Worm (Caenorhabditis elegans): ENCODE results near the gene fipr-25.

fipr-25 gene

DNA sequence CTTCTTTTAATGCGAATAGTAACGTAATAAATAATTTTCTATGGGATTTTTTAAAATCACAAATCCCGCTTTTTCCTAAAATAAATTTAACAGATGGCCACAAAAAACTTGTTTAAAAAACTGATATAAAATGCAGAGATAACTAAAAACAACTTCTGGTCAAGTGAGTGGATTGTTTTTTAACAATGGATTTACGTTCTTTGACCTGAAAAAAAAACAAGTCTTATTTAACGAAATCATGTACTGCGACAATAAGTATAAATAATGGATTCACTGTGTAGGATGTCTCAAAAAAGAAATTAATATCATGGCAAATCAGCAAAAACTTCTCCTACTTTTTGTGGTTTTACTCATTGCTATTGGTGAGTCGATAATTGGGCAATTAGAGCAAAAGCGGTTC, at the start of gene fipr-25:
TSS of gene fipr-25 (plus strand) at position 301 of the 400 bp plus-strand sequence.
- TF ChIP-seq flt-1 (GFP tag; IDR thresholded peaks at IDR 0.05) (no peak), ref-1 (GFP tag; conservative IDR thresholded peaks at IDR 0.05) (no peak), T22C8.4 (GFP tag; IDR thresholded peaks at IDR 0.05) (no peak), tab-1 (GFP tag; IDR thresholded peaks at IDR 0.05) (no peak)

DNA sequence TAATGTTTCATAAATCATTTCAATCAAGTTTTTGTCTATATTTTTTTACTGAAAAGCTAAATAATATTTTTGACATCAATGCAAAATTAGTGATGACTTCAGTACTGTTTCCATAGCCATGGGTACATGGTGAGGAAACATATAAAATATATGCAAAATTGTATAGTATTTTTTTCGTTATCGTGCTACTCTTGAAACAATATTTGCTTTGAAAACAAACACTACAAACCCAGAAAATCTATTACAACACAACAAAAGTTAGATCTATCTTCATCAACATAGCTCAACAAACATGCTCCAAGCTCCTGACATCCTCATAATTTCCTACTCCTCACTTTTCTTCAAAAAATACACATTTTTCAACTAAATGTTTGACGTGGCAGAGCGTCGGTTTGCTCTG, 48.7 kb upstream of the fipr-25 start, which contains the start of gene srp-3:
TSS of gene srp-3 (plus strand) at position 301 of the 400 bp plus-strand sequence.
- no peak for TF ChIP-seq tab-1 (GFP tag; IDR thresholded peaks at IDR 0.05)
- no peak for TF ChIP-seq ref-1 (GFP tag; conservative IDR thresholded peaks at IDR 0.05)
- no peak for TF ChIP-seq med-1 (GFP tag; optimal IDR thresholded peaks at IDR 0.05; ENCODE audit: insufficient read depth)
- no peak for TF ChIP-seq klf-2 (GFP tag; conservative IDR thresholded peaks at IDR 0.05)
- TF ChIP-seq T22C8.4 (GFP tag; IDR thresholded peaks at IDR 0.05), result no peak
- TF ChIP-seq flt-1 (GFP tag; IDR thresholded peaks at IDR 0.05), result no peak
- TF ChIP-seq ztf-29 (GFP tag; IDR thresholded peaks at IDR 0.05), result no peak
- no peak for TF ChIP-seq cog-1 (tag; optimal IDR thresholded peaks at IDR 0.05)
- TF ChIP-seq ztf-23 (GFP tag; IDR thresholded peaks at IDR 0.05), result no peak

- TF ChIP-seq ref-1 (GFP tag; conservative IDR thresholded peaks at IDR 0.05) (no peak), med-1 (GFP tag; optimal IDR thresholded peaks at IDR 0.05; ENCODE audit: insufficient read depth) (no peak), ztf-29 (GFP tag; IDR thresholded peaks at IDR 0.05) (no peak), klf-2 (GFP tag; conservative IDR thresholded peaks at IDR 0.05) (no peak), T22C8.4 (GFP tag; IDR thresholded peaks at IDR 0.05) (no peak), ztf-23 (GFP tag; IDR thresholded peaks at IDR 0.05) (no peak), tab-1 (GFP tag; IDR thresholded peaks at IDR 0.05) (no peak), cog-1 (tag; optimal IDR thresholded peaks at IDR 0.05) (no peak), flt-1 (GFP tag; IDR thresholded peaks at IDR 0.05) (no peak)
Measured at ce11 chrV:1911102-1911501, 46.1 kb upstream of the fipr-25 start, which contains the start of gene Y32G9A.3. Y32G9A.3 (plus strand) TSS chrV:1911402.

DNA sequence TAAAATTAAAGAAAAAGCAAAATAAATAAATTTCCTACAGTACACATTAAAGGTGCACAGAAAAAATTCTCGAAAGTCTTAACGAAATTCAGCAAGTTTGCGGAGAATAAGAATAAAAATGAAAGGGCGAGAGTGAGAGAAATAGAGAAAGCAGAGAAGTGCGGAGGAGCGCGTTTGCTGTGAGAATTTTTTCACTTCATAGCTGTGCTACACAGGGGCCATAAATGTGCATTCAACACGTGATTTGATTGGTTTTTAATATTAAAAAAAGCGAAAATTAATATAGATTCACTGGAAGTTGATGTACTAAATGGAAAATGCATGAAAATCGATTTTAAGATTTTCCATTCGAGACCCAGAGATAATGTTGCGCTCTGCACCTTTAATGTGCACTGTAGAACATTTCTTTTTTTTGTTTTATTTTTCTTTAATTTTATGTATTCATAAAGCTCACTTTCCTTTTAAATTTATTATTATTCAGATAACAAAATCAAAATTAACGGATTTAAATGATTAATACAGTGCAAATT, 39.1 kb upstream of the fipr-25 start, which contains the start of gene Y32G9A.2:
TSS of gene Y32G9A.2 (plus strand) at position 480 of the 530 bp plus-strand sequence.
- TF ChIP-seq tab-1 (GFP tag; IDR thresholded peaks at IDR 0.05) (no peak), klf-2 (GFP tag; conservative IDR thresholded peaks at IDR 0.05) (no peak)

- TF ChIP-seq klf-2 (GFP tag; conservative IDR thresholded peaks at IDR 0.05) (no peak), flt-1 (GFP tag; IDR thresholded peaks at IDR 0.05) (no peak), T22C8.4 (GFP tag; IDR thresholded peaks at IDR 0.05) (no peak), ztf-23 (GFP tag; IDR thresholded peaks at IDR 0.05) (no peak), med-1 (GFP tag; optimal IDR thresholded peaks at IDR 0.05; ENCODE audit: insufficient read depth) (no peak), tab-1 (GFP tag; IDR thresholded peaks at IDR 0.05) (no peak), ref-1 (GFP tag; conservative IDR thresholded peaks at IDR 0.05) (no peak), ztf-29 (GFP tag; IDR thresholded peaks at IDR 0.05) (no peak), cog-1 (tag; optimal IDR thresholded peaks at IDR 0.05) (no peak)
Measured at ce11 chrV:1920105-1920504, 37.1 kb upstream of the fipr-25 start, which contains the start of gene Y32G9A.12. Y32G9A.12 (minus strand) TSS chrV:1920205.

DNA sequence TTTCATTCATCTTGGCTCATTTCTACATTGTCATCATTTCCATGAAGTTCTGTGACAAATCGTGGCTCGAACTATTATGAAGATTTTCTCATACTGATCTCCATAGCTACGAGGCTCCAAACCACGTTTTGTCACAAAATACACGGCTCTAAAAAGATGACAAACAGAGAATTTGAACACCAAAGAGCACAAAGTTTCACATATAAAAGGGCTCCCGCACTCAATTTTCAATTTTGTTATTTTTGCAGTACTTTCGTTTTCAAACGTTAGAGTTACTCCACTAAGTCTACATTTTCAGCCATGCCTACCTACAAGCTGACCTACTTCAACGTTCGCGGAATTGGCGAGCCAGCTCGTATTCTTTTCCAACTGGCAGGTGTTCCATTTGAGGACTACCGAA, 35.9 kb upstream of the fipr-25 start, which contains the start of gene gst-37:
TSS of gene gst-37 (plus strand) at position 301 of the 400 bp plus-strand sequence.
- TF ChIP-seq med-1 (GFP tag; optimal IDR thresholded peaks at IDR 0.05; ENCODE audit: insufficient read depth) (no peak), ztf-29 (GFP tag; IDR thresholded peaks at IDR 0.05) (no peak), ztf-23 (GFP tag; IDR thresholded peaks at IDR 0.05) (no peak), ref-1 (GFP tag; conservative IDR thresholded peaks at IDR 0.05) (no peak), flt-1 (GFP tag; IDR thresholded peaks at IDR 0.05) (no peak), T22C8.4 (GFP tag; IDR thresholded peaks at IDR 0.05) (no peak), cog-1 (tag; optimal IDR thresholded peaks at IDR 0.05) (no peak), klf-2 (GFP tag; conservative IDR thresholded peaks at IDR 0.05) (no peak), tab-1 (GFP tag; IDR thresholded peaks at IDR 0.05) (no peak)

- TF ChIP-seq T22C8.4 (GFP tag; IDR thresholded peaks at IDR 0.05) (no peak), flt-1 (GFP tag; IDR thresholded peaks at IDR 0.05) (no peak), ztf-23 (GFP tag; IDR thresholded peaks at IDR 0.05) (no peak)
Measured at ce11 chrV:1925487-1925886, 31.7 kb upstream of the fipr-25 start, which contains the start of gene T06A1.1. T06A1.1 (minus strand) TSS chrV:1925587.

DNA sequence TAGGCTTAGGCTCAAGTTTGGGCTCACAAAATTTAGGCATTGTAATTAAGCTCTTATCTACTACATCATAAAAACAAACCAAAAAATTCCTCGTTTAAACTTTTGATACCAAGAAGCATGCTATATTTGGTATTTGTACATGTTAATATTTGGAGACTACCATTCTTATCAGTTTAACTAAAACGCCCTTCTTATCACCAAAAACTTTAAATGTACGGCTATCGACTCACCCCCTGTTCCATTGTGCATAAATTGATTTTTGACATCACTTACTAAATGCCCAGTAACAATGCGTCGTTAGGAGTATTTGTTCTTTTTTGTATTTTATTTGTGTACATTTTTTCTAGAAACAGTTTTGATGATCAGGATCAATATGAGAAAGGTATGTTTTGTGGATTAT, 30.2 kb upstream of the fipr-25 start, which contains the start of gene T06A1.5:
TSS of gene T06A1.5 (plus strand) at position 209 of the 400 bp plus-strand sequence.
- TF ChIP-seq flt-1 (GFP tag; IDR thresholded peaks at IDR 0.05) (no peak), med-1 (GFP tag; optimal IDR thresholded peaks at IDR 0.05; ENCODE audit: insufficient read depth) (no peak), cog-1 (tag; optimal IDR thresholded peaks at IDR 0.05) (no peak), ztf-23 (GFP tag; IDR thresholded peaks at IDR 0.05) (no peak), klf-2 (GFP tag; conservative IDR thresholded peaks at IDR 0.05) (no peak), T22C8.4 (GFP tag; IDR thresholded peaks at IDR 0.05) (no peak), tab-1 (GFP tag; IDR thresholded peaks at IDR 0.05) (no peak), ref-1 (GFP tag; conservative IDR thresholded peaks at IDR 0.05) (no peak), ztf-29 (GFP tag; IDR thresholded peaks at IDR 0.05) (no peak)

DNA sequence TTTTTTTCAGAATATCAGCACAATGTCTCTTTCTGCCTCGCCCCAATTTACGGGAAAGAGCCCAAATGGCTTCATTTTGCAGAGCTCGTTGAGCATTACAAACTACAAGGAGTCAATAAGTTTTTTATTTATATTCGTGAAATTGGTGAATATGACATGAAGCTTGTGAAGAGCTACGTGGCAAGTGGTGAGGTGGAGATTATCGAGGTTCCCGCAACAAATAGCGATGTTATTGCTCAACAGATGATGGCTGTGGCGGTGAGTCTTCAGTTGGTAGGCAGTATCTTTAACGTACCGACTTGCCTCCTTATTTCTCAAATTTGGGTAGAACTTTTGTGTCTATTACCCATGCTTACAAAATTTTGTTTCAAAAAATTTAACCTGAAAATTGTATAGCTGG, 28.7 kb upstream of the fipr-25 start:
- TF ChIP-seq ztf-23 (GFP tag; IDR thresholded peaks at IDR 0.05), result no peak
- TF ChIP-seq ref-1 (GFP tag; conservative IDR thresholded peaks at IDR 0.05), result no peak
- TF ChIP-seq flt-1 (GFP tag; IDR thresholded peaks at IDR 0.05), result no peak
- no peak for TF ChIP-seq tab-1 (GFP tag; IDR thresholded peaks at IDR 0.05)
- no peak for TF ChIP-seq klf-2 (GFP tag; conservative IDR thresholded peaks at IDR 0.05)
- TF ChIP-seq ztf-29 (GFP tag; IDR thresholded peaks at IDR 0.05), result no peak
- TF ChIP-seq med-1 (GFP tag; optimal IDR thresholded peaks at IDR 0.05; ENCODE audit: insufficient read depth), result no peak
- no peak for TF ChIP-seq T22C8.4 (GFP tag; IDR thresholded peaks at IDR 0.05)
- no peak for TF ChIP-seq cog-1 (tag; optimal IDR thresholded peaks at IDR 0.05)

- TF ChIP-seq flt-1 (GFP tag; IDR thresholded peaks at IDR 0.05) (no peak), ztf-29 (GFP tag; IDR thresholded peaks at IDR 0.05) (no peak), ztf-23 (GFP tag; IDR thresholded peaks at IDR 0.05) (no peak), ref-1 (GFP tag; conservative IDR thresholded peaks at IDR 0.05) (no peak), klf-2 (GFP tag; conservative IDR thresholded peaks at IDR 0.05) (no peak), T22C8.4 (GFP tag; IDR thresholded peaks at IDR 0.05) (no peak), tab-1 (GFP tag; IDR thresholded peaks at IDR 0.05) (no peak), cog-1 (tag; optimal IDR thresholded peaks at IDR 0.05) (no peak), med-1 (GFP tag; optimal IDR thresholded peaks at IDR 0.05; ENCODE audit: insufficient read depth) (no peak)
Measured at ce11 chrV:1935494-1935893, 21.7 kb upstream of the fipr-25 start.
